Worm (Caenorhabditis elegans) whole organism, L4/young adult: ENCODE measurements around the gene F53E10.6.

Experiments
- dao-5 ChIP-seq: sonication (generic microtip); optimal IDR thresholded peaks from 2 replicates; lab custom pipeline; 2016; ENCODE audit warnings: missing genotype, missing genetic modification characterization, moderate library complexity, missing compliant biosample characterization
- him-1 ChIP-seq: sonication (generic microtip); optimal IDR thresholded peaks from 2 replicates; lab custom pipeline; 2016; ENCODE audit warnings: missing genotype, missing genetic modification reagents, missing genetic modification characterization, missing compliant biosample characterization

- TF ChIP-seq him-1 (no peak), dao-5 (tag; lab: Kevin White, UChicago) (no peak)
These were observed 12.3 kb upstream of the F53E10.6 start, which contains the start of gene F53E10.1 for ce11 chrV:2614986-2615687.
